Fruit fly (Drosophila melanogaster) whole organism, prepupa: ENCODE data around the gene sls.

Source experiments
- Blimp-1 ChIP-seq: fragments of 200-800 bp; sonication (Bioruptor generic); optimal IDR thresholded peaks from 3 replicates; lab custom pipeline; 2017; ENCODE audit warnings: missing biosample characterization, missing genetic modification characterization, mild to moderate bottlenecking, moderate library complexity, missing genetic modification reagents
- CG11294 ChIP-seq: fragments of 200-800 bp; sonication (Bioruptor generic); IDR thresholded peaks from 2 replicates; pipeline ENCODE4 v1.3.6; 2022; ENCODE audit warnings: missing biosample characterization, missing genetic modification characterization
- CG11762 ChIP-seq: fragments of 200-800 bp; sonication (Bioruptor generic); optimal IDR thresholded peaks from 3 replicates; lab custom pipeline; 2016; ENCODE audit warnings: missing biosample characterization, missing genetic modification characterization; ENCODE audit not compliant: insufficient read depth
- CG11902 ChIP-seq: fragments of 200-800 bp; sonication (Bioruptor generic); optimal IDR thresholded peaks from 3 replicates; lab custom pipeline; 2016; ENCODE audit warnings: missing biosample characterization, missing genetic modification characterization
- CG31627 ChIP-seq: fragments of 200-800 bp; sonication (Bioruptor generic); optimal IDR thresholded peaks from 3 replicates; lab custom pipeline; 2016; ENCODE audit warnings: missing biosample characterization, missing genetic modification characterization
- CG6163 ChIP-seq: fragments of 200-800 bp; sonication (Bioruptor generic); IDR thresholded peaks from 3 replicates; pipeline ENCODE4 v1.3.6; 2022; ENCODE audit warnings: missing biosample characterization, missing genetic modification characterization
- CG6276 ChIP-seq: fragments of 200-800 bp; sonication (Bioruptor generic); optimal IDR thresholded peaks from 2 replicates; lab custom pipeline; 2017; ENCODE audit warnings: missing biosample characterization, mild to moderate bottlenecking, missing genetic modification characterization
- CG6792 ChIP-seq: fragments of 200-800 bp; sonication (Bioruptor generic); optimal IDR thresholded peaks from 3 replicates; lab custom pipeline; 2016; ENCODE audit warnings: missing biosample characterization, missing genetic modification characterization
- CG6808 ChIP-seq: fragments of 200-800 bp; sonication (Bioruptor generic); optimal IDR thresholded peaks from 3 replicates; lab custom pipeline; 2017; ENCODE audit warnings: missing biosample characterization, missing genetic modification characterization, mild to moderate bottlenecking, moderate library complexity, missing genetic modification reagents
- CG8319 ChIP-seq: fragments of 200-800 bp; sonication (Bioruptor generic); optimal IDR thresholded peaks from 3 replicates; lab custom pipeline; 2016; ENCODE audit warnings: missing biosample characterization, missing genetic modification characterization
- CG8632 ChIP-seq: fragments of 200-800 bp; sonication (Bioruptor generic); optimal IDR thresholded peaks from 3 replicates; lab custom pipeline; 2016; ENCODE audit warnings: missing biosample characterization, missing genetic modification characterization
- Eip78C ChIP-seq: fragments of 200-800 bp; sonication (Bioruptor generic); peaks from one replicate; lab custom pipeline; 2016; ENCODE audit warnings: missing biosample characterization, missing genetic modification characterization
- Ets21C ChIP-seq: fragments of 200-800 bp; sonication (Bioruptor generic); optimal IDR thresholded peaks from 3 replicates; lab custom pipeline; 2016; ENCODE audit warnings: missing biosample characterization, missing genetic modification characterization
- Hr38 ChIP-seq: sonication (Bioruptor generic); optimal IDR thresholded peaks from 2 replicates; lab custom pipeline; 2016; ENCODE audit warnings: missing biosample characterization, missing genetic modification characterization
- Hr4 ChIP-seq: fragments of 200-800 bp; sonication (Bioruptor generic); optimal IDR thresholded peaks from 3 replicates; lab custom pipeline; 2016; ENCODE audit warnings: missing biosample characterization, missing genetic modification characterization
- Met ChIP-seq: fragments of 200-800 bp; sonication (Bioruptor generic); optimal IDR thresholded peaks from 3 replicates; lab custom pipeline; 2016; ENCODE audit warnings: missing biosample characterization, missing genetic modification characterization
- OdsH ChIP-seq: fragments of 200-800 bp; sonication (Bioruptor generic); optimal IDR thresholded peaks from 3 replicates; lab custom pipeline; 2016; ENCODE audit warnings: missing biosample characterization, missing genetic modification characterization
- Sox14 ChIP-seq: fragments of 200-800 bp; sonication (Bioruptor generic); optimal IDR thresholded peaks from 3 replicates; lab custom pipeline; 2016; ENCODE audit warnings: missing biosample characterization, missing genetic modification characterization
- Sox15 ChIP-seq: fragments of 200-800 bp; sonication (Bioruptor generic); optimal IDR thresholded peaks from 3 replicates; lab custom pipeline; 2016; ENCODE audit warnings: missing biosample characterization, missing genetic modification characterization
- cyc ChIP-seq: fragments of 200-800 bp; sonication (Bioruptor generic); optimal IDR thresholded peaks from 3 replicates; lab custom pipeline; 2016; ENCODE audit warnings: missing biosample characterization, missing genetic modification characterization
- dac ChIP-seq: fragments of 200-800 bp; sonication (Bioruptor generic); optimal IDR thresholded peaks from 2 replicates; lab custom pipeline; 2017; ENCODE audit warnings: missing biosample characterization, mild to moderate bottlenecking, missing genetic modification characterization
- fkh ChIP-seq: fragments of 200-800 bp; sonication (Bioruptor generic); optimal IDR thresholded peaks from 3 replicates; lab custom pipeline; 2017; ENCODE audit warnings: missing biosample characterization, mild to moderate bottlenecking, missing genetic modification characterization, moderate library complexity
- lz ChIP-seq: fragments of 200-800 bp; sonication (Bioruptor generic); optimal IDR thresholded peaks from 3 replicates; lab custom pipeline; 2016; ENCODE audit warnings: missing biosample characterization, missing genetic modification characterization
- salr ChIP-seq, 2 experiments: fragments of 200-800 bp; sonication (Bioruptor generic); optimal IDR thresholded peaks; 3 replicates each; lab custom pipeline; 2016 to 2018; ENCODE audit warnings: missing biosample characterization in 2 of 2, missing genetic modification characterization in 2 of 2, mild to moderate bottlenecking in 1 of 2
- spab ChIP-seq: fragments of 200-800 bp; sonication (Bioruptor generic); optimal IDR thresholded peaks from 2 replicates; lab custom pipeline; 2017; ENCODE audit warnings: missing biosample characterization, mild to moderate bottlenecking, missing genetic modification characterization, missing genetic modification reagents
- ss ChIP-seq, 2 experiments: fragments of 200-800 bp; sonication (Bioruptor generic); optimal IDR thresholded peaks; 2 replicates in 1 of 2; 3 replicates in 1 of 2; lab custom pipeline; 2017 to 2018; ENCODE audit warnings: mild to moderate bottlenecking in 2 of 2, missing biosample characterization in 2 of 2, missing genetic modification characterization in 2 of 2, moderate library complexity in 1 of 2
- svp ChIP-seq: fragments of 200-800 bp; sonication (Bioruptor generic); peaks from one replicate; lab custom pipeline; 2016; ENCODE audit warnings: missing biosample characterization, missing genetic modification characterization

The sls gene

DNA sequence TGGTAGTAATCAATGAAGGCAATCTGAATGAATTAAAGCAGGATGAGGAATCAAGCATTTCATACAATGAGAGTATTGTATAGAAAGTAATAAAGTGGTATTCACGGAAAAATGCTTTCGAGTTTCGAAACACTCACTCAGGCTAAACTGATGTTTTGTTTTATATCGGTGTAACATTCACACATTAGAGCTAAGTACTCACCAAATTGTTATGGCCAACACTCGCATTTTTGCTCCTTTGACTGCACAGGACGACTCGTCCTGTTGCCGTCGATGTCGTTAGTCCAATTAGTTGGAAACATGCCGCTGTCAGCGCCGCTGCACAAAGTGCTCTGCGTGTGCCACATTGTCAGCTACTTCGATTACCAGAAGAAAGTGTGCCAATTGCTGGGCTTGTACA, 88.7 kb downstream of the sls start, which contains the start of gene Grl62c:
TSS of gene Grl62c (plus strand) at position 301 of the 400 bp plus-strand sequence.
- peak; percentile 32 for TF ChIP-seq svp (GFP tag; lab: Kevin White, UChicago)
- TF ChIP-seq CG11762 (GFP tag; lab: Kevin White, UChicago), result no peak
- TF ChIP-seq, all 60 proteins: peak for 1

dm6 chr3L:2023291-2023690, 92.1 kb downstream of the sls start, which contains the start of gene Grl62b:
Gene Grl62b (minus strand): TSS chr3L:2023391.
- TF ChIP-seq Blimp-1 (GFP tag; lab: Kevin White, UChicago) (no peak), svp (GFP tag; lab: Kevin White, UChicago) (peak; percentile 8)

dm6 chr3L:2021858-2022257, 93.6 kb downstream of the sls start, which contains the start of gene Grl62a:
Gene Grl62a (minus strand): TSS chr3L:2021958.
- TF ChIP-seq CG6808 (GFP tag; lab: Kevin White, UChicago), result no peak
- no peak for TF ChIP-seq CG6792 (GFP tag; lab: Kevin White, UChicago)
- no peak for TF ChIP-seq spab (GFP tag; lab: Kevin White, UChicago)
- no peak for TF ChIP-seq lz (GFP tag; lab: Kevin White, UChicago)
- TF ChIP-seq ss (GFP tag; optimal IDR thresholded peaks at IDR 0.05; lab: Kevin White, UChicago), result no peak
- no peak for TF ChIP-seq Met (GFP tag; lab: Kevin White, UChicago)
- TF ChIP-seq CG6276, result no peak
- TF ChIP-seq Hr4, result no peak
- TF ChIP-seq CG11294 (GFP tag; lab: Robert Waterston, UW), result no peak
- no peak for TF ChIP-seq CG8632 (GFP tag; lab: Kevin White, UChicago)
- no peak for TF ChIP-seq Sox15 (GFP tag; lab: Kevin White, UChicago)

DNA sequence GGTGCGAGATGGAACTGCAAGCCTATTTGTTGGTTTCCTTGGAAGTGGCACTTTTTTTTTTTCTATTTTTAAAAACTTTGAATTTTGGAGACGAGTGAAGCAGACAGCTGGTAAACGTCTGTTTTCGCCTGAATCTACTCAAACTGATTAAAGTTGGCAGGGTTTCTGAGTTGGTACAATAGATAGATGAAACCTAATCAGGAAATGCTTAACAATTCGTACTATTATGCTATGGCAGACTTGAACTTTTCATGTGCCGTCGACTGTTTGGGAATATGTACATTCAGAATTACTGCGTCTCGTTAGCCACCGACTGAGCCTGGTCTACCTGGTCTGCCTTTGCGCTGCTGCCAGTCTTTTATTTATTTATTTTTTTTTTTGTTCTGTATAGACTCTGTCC, 109.9 kb downstream of the sls start, which contains the start of gene CG42841:
TSS of gene CG42841 (minus strand) at position 101 of the 400 bp plus-strand sequence.
- TF ChIP-seq dac (no peak), lz (GFP tag; lab: Kevin White, UChicago) (no peak), CG31627 (GFP tag; lab: Kevin White, UChicago) (no peak), CG8319 (GFP tag; lab: Kevin White, UChicago) (no peak), cyc (GFP tag; lab: Kevin White, UChicago) (no peak), salr (GFP tag; optimal IDR thresholded peaks at IDR 0.05; lab: Kevin White, UChicago) (no peak), Hr38 (GFP tag; lab: Kevin White, UChicago) (no peak), CG11902 (GFP tag; lab: Kevin White, UChicago) (no peak), Eip78C (GFP tag; lab: Kevin White, UChicago) (no peak), OdsH (GFP tag; lab: Kevin White, UChicago) (no peak)
- TF ChIP-seq, all 60 proteins: peak for 0

dm6 chr3L:2004732-2005131, 110.7 kb downstream of the sls start:
- no peak for TF ChIP-seq svp (GFP tag; lab: Kevin White, UChicago)
- TF ChIP-seq CG11762 (GFP tag; lab: Kevin White, UChicago), result no peak
- no peak for TF ChIP-seq CG6163 (GFP tag; lab: Robert Waterston, UW)
- no peak for TF ChIP-seq Ets21C (GFP tag; lab: Kevin White, UChicago)
- TF ChIP-seq fkh (GFP tag; lab: Kevin White, UChicago), result peak; percentile 57
- no peak for TF ChIP-seq cyc (GFP tag; lab: Kevin White, UChicago)
- TF ChIP-seq Sox14 (GFP tag; lab: Kevin White, UChicago), result no peak
- no peak for TF ChIP-seq CG8632 (GFP tag; lab: Kevin White, UChicago)
